Fruit fly (Drosophila melanogaster) whole organism, embryonic: Measurements from ENCODE around the gene RpS8.
A peak's percentile ranks its signal among the peaks of the same experiment; 100 is the strongest.

Source experiments
- Aef1 ChIP-seq: fragments of 200-800 bp; sonication (Bioruptor generic); IDR thresholded peaks from 3 replicates; pipeline ENCODE4 v1.3.6; 2022; ENCODE audit warnings: missing biosample characterization, missing genetic modification characterization
- Antp ChIP-seq: fragments of 200-800 bp; sonication (Bioruptor generic); optimal IDR thresholded peaks from 3 replicates; lab custom pipeline; 2016; ENCODE audit warnings: missing biosample characterization, missing genetic modification characterization
- Bgb ChIP-seq: fragments of 200-800 bp; sonication (Bioruptor generic); IDR thresholded peaks from 2 replicates; pipeline ENCODE4 v1.3.6; 2022; ENCODE audit warnings: missing biosample characterization, missing genetic modification characterization; ENCODE audit not compliant: partially characterized antibody
- CG10431 ChIP-seq: fragments of 200-800 bp; sonication (Bioruptor generic); optimal IDR thresholded peaks from 3 replicates; lab custom pipeline; 2018; ENCODE audit warnings: missing biosample characterization, mild to moderate bottlenecking, missing genetic modification characterization
- CG11398 ChIP-seq: fragments of 200-800 bp; sonication (Bioruptor generic); optimal IDR thresholded peaks from 2 replicates; lab custom pipeline; 2016; ENCODE audit warnings: missing biosample characterization, missing genetic modification characterization
- CG11504 ChIP-seq: fragments of 200-800 bp; sonication (Bioruptor generic); optimal IDR thresholded peaks from 3 replicates; lab custom pipeline; 2019; ENCODE audit warnings: missing biosample characterization, mild to moderate bottlenecking, missing genetic modification characterization, moderate library complexity
- CG12155 ChIP-seq: fragments of 200-800 bp; sonication (Bioruptor generic); optimal IDR thresholded peaks from 3 replicates; lab custom pipeline; 2016; ENCODE audit warnings: missing biosample characterization, missing genetic modification characterization
- CG13287 ChIP-seq: fragments of 200-800 bp; sonication (Bioruptor generic); IDR thresholded peaks from 2 replicates; pipeline ENCODE4 v1.3.6; 2022; ENCODE audit warnings: missing biosample characterization, missing genetic modification characterization; ENCODE audit not compliant: partially characterized antibody
- CG13296 ChIP-seq: fragments of 200-800 bp; sonication (Bioruptor generic); optimal IDR thresholded peaks from 3 replicates; lab custom pipeline; 2018; ENCODE audit warnings: missing biosample characterization, mild to moderate bottlenecking, missing genetic modification characterization
- CG14860 ChIP-seq: fragments of 200-800 bp; sonication (Bioruptor generic); IDR thresholded peaks from 3 replicates; pipeline ENCODE4 v1.3.6; 2022; ENCODE audit warnings: missing biosample characterization, missing genetic modification characterization; ENCODE audit not compliant: partially characterized antibody
- CG15601 ChIP-seq: fragments of 200-800 bp; sonication (Bioruptor generic); optimal IDR thresholded peaks from 3 replicates; lab custom pipeline; 2019; ENCODE audit warnings: missing biosample characterization, mild to moderate bottlenecking, missing genetic modification characterization, moderate library complexity
- CG1647 ChIP-seq: fragments of 200-800 bp; sonication (Bioruptor generic); optimal IDR thresholded peaks from 3 replicates; lab custom pipeline; 2016; ENCODE audit warnings: missing biosample characterization, missing genetic modification characterization
- CG18011 ChIP-seq: fragments of 200-800 bp; sonication (Bioruptor generic); optimal IDR thresholded peaks from 2 replicates; lab custom pipeline; 2017; ENCODE audit warnings: missing biosample characterization, missing genetic modification characterization, mild to moderate bottlenecking, moderate library complexity, missing genotype
- CG2116 ChIP-seq: fragments of 200-800 bp; sonication (Bioruptor generic); optimal IDR thresholded peaks from 3 replicates; lab custom pipeline; 2018; ENCODE audit warnings: missing biosample characterization, mild to moderate bottlenecking, missing genetic modification characterization
- CG31365 ChIP-seq: fragments of 200-800 bp; sonication (Bioruptor generic); optimal IDR thresholded peaks from 2 replicates; lab custom pipeline; 2018; ENCODE audit warnings: missing biosample characterization, mild to moderate bottlenecking, missing genetic modification characterization
- CG34376 ChIP-seq: fragments of 200-800 bp; sonication (Bioruptor generic); optimal IDR thresholded peaks from 2 replicates; lab custom pipeline; 2018; ENCODE audit warnings: missing biosample characterization, mild to moderate bottlenecking, missing genetic modification characterization
- CG4424 ChIP-seq: fragments of 200-800 bp; sonication (Bioruptor generic); optimal IDR thresholded peaks from 3 replicates; lab custom pipeline; 2016; ENCODE audit warnings: missing biosample characterization, missing genetic modification characterization
- CG6813 ChIP-seq: fragments of 200-800 bp; sonication (Bioruptor generic); optimal IDR thresholded peaks from 2 replicates; lab custom pipeline; 2017; ENCODE audit warnings: missing biosample characterization, missing genetic modification characterization, mild to moderate bottlenecking, moderate library complexity, missing genetic modification reagents
- D19B ChIP-seq: fragments of 200-800 bp; sonication (Bioruptor generic); optimal IDR thresholded peaks from 2 replicates; lab custom pipeline; 2017; ENCODE audit warnings: missing biosample characterization, mild to moderate bottlenecking, missing genetic modification characterization
- E2f2 ChIP-seq: fragments of 200-800 bp; sonication (Bioruptor generic); IDR thresholded peaks from 2 replicates; pipeline ENCODE4 v1.3.6; 2022; ENCODE audit warnings: missing biosample characterization, missing genetic modification characterization
- Ets97D ChIP-seq: fragments of 200-800 bp; sonication (Bioruptor generic); optimal IDR thresholded peaks from 3 replicates; lab custom pipeline; 2016; ENCODE audit warnings: missing biosample characterization, missing genetic modification characterization
- Fer2 ChIP-seq: fragments of 200-800 bp; sonication (Bioruptor generic); optimal IDR thresholded peaks from 2 replicates; lab custom pipeline; 2018; ENCODE audit warnings: missing biosample characterization, mild to moderate bottlenecking, missing genetic modification characterization, moderate library complexity
- Lhr ChIP-seq: fragments of 200-800 bp; sonication (Bioruptor generic); optimal IDR thresholded peaks from 3 replicates; lab custom pipeline; 2017; ENCODE audit warnings: mild to moderate bottlenecking, missing biosample characterization, missing genetic modification reagents, missing genetic modification characterization
- Lim3 ChIP-seq: fragments of 200-800 bp; sonication (Bioruptor generic); IDR thresholded peaks from 2 replicates; pipeline ENCODE4 v1.3.6; 2022; ENCODE audit warnings: missing biosample characterization, missing genetic modification characterization
- MBD-R2 ChIP-seq: fragments of 200-800 bp; sonication (Bioruptor generic); IDR thresholded peaks from 2 replicates; pipeline ENCODE4 v1.3.6; 2022; ENCODE audit warnings: missing biosample characterization, missing genetic modification characterization
- MESR4 ChIP-seq: fragments of 200-800 bp; sonication (Bioruptor generic); optimal IDR thresholded peaks from 2 replicates; lab custom pipeline; 2018; ENCODE audit warnings: missing biosample characterization, mild to moderate bottlenecking, missing genetic modification characterization, moderate library complexity
- Mes4 ChIP-seq: fragments of 200-800 bp; sonication (Bioruptor generic); optimal IDR thresholded peaks from 2 replicates; lab custom pipeline; 2016; ENCODE audit warnings: missing biosample characterization, missing genetic modification characterization
- Scr ChIP-seq: fragments of 200-800 bp; sonication (Bioruptor generic); IDR thresholded peaks from 2 replicates; pipeline ENCODE4 v1.3.6; 2022; ENCODE audit warnings: missing biosample characterization, missing genetic modification characterization; ENCODE audit not compliant: partially characterized antibody
- Sin3A ChIP-seq: fragments of >200 bp; optimal IDR thresholded peaks from 2 replicates; lab custom pipeline; 2018
- Sox102F ChIP-seq: fragments of 200-800 bp; sonication (Bioruptor generic); optimal IDR thresholded peaks from 2 replicates; lab custom pipeline; 2018; ENCODE audit warnings: missing biosample characterization, mild to moderate bottlenecking, missing genetic modification characterization, moderate library complexity
- Spps ChIP-seq: fragments of 200-800 bp; sonication (Bioruptor generic); optimal IDR thresholded peaks from 2 replicates; lab custom pipeline; 2018; ENCODE audit warnings: missing biosample characterization, mild to moderate bottlenecking, missing genetic modification characterization
- Sry-δ ChIP-seq: fragments of 200-800 bp; sonication (Bioruptor generic); optimal IDR thresholded peaks from 2 replicates; lab custom pipeline; 2016; ENCODE audit warnings: missing biosample characterization, missing genetic modification characterization
- Trl ChIP-seq, 3 experiments: fragments of >200 bp in 2 of 3; fragments of 200-800 bp in 1 of 3; sonication (Bioruptor generic) in 1 of 3; optimal IDR thresholded peaks; 2 replicates in 1 of 3; 3 replicates in 2 of 3; lab custom pipeline; 2016 to 2017; ENCODE audit warnings: missing biosample characterization in 1 of 3, missing genetic modification characterization in 1 of 3
- abd-A ChIP-seq: fragments of 200-800 bp; sonication (Bioruptor generic); optimal IDR thresholded peaks from 3 replicates; lab custom pipeline; 2019; ENCODE audit warnings: missing biosample characterization, mild to moderate bottlenecking, missing genetic modification characterization, moderate library complexity
- ac ChIP-seq: fragments of 200-800 bp; sonication (Bioruptor generic); optimal IDR thresholded peaks from 3 replicates; lab custom pipeline; 2017; ENCODE audit warnings: missing biosample characterization, mild to moderate bottlenecking, missing genetic modification characterization
- ato ChIP-seq: fragments of 200-800 bp; sonication (Bioruptor generic); IDR thresholded peaks from 2 replicates; pipeline ENCODE4 v1.3.6; 2022; ENCODE audit warnings: missing biosample characterization, missing genetic modification characterization; ENCODE audit not compliant: partially characterized antibody
- caup ChIP-seq: fragments of 200-800 bp; sonication (Bioruptor generic); optimal IDR thresholded peaks from 3 replicates; lab custom pipeline; 2017; ENCODE audit warnings: missing biosample characterization, mild to moderate bottlenecking, missing genetic modification characterization, moderate library complexity; ENCODE audit not compliant: severe bottlenecking
- cwo ChIP-seq: fragments of 200-800 bp; sonication (Bioruptor generic); optimal IDR thresholded peaks from 3 replicates; lab custom pipeline; 2017; ENCODE audit warnings: missing biosample characterization, missing genetic modification characterization, mild to moderate bottlenecking, moderate library complexity, missing genetic modification reagents
- dm ChIP-seq: fragments of 200-800 bp; sonication (Bioruptor generic); optimal IDR thresholded peaks from 3 replicates; lab custom pipeline; 2016; ENCODE audit warnings: missing biosample characterization, missing genetic modification characterization
- dysf ChIP-seq: fragments of 200-800 bp; sonication (Bioruptor generic); IDR thresholded peaks from 3 replicates; pipeline ENCODE4 v1.3.6; 2022; ENCODE audit warnings: missing biosample characterization, missing genetic modification characterization
- ems ChIP-seq: fragments of 200-800 bp; sonication (Bioruptor generic); optimal IDR thresholded peaks from 3 replicates; lab custom pipeline; 2016; ENCODE audit warnings: missing biosample characterization, missing genetic modification characterization
- gem ChIP-seq: fragments of 200-800 bp; sonication (Bioruptor generic); optimal IDR thresholded peaks from 2 replicates; lab custom pipeline; 2019; ENCODE audit warnings: missing biosample characterization, mild to moderate bottlenecking, missing genetic modification characterization, moderate library complexity
- mirr ChIP-seq: fragments of 200-800 bp; sonication (Bioruptor generic); optimal IDR thresholded peaks from 3 replicates; lab custom pipeline; 2018; ENCODE audit warnings: missing biosample characterization, mild to moderate bottlenecking, missing genetic modification characterization
- pita ChIP-seq: fragments of 200-800 bp; sonication (Bioruptor generic); optimal IDR thresholded peaks from 2 replicates; lab custom pipeline; 2017; ENCODE audit warnings: missing biosample characterization, mild to moderate bottlenecking, missing genetic modification characterization
- pnt ChIP-seq: fragments of 200-800 bp; sonication (Bioruptor generic); optimal IDR thresholded peaks from 3 replicates; lab custom pipeline; 2016; ENCODE audit warnings: missing biosample characterization, missing genetic modification characterization
- slou ChIP-seq: fragments of 200-800 bp; sonication (Bioruptor generic); optimal IDR thresholded peaks from 3 replicates; lab custom pipeline; 2016; ENCODE audit warnings: missing biosample characterization, missing genetic modification characterization
- slp2 ChIP-seq: fragments of 200-800 bp; sonication (Bioruptor generic); optimal IDR thresholded peaks from 2 replicates; lab custom pipeline; 2016; ENCODE audit warnings: missing biosample characterization, missing genetic modification characterization
- tna ChIP-seq: fragments of 200-800 bp; sonication (Bioruptor generic); IDR thresholded peaks from 2 replicates; pipeline ENCODE4 v1.3.6; 2022; ENCODE audit warnings: missing biosample characterization, missing genetic modification characterization; ENCODE audit not compliant: partially characterized antibody
- trem ChIP-seq: fragments of 200-800 bp; optimal IDR thresholded peaks from 3 replicates; lab custom pipeline; 2019; ENCODE audit warnings: missing biosample characterization, mild to moderate bottlenecking, missing genetic modification characterization, moderate library complexity
- ttk ChIP-seq: fragments of 200-800 bp; sonication (Bioruptor generic); IDR thresholded peaks from 2 replicates; pipeline ENCODE4 v2.1.2; 2022; ENCODE audit warnings: missing biosample characterization, missing genetic modification characterization

RpS8 gene

dm6 chr3R:29857228-29857627 is 4.2 kb upstream of the RpS8 start, which contains the start of gene dgt1 (continued):
- TF ChIP-seq Fer2, result no peak
- no peak for TF ChIP-seq D19B (GFP tag; lab: Kevin White, UChicago)
- no peak for TF ChIP-seq Mes4 (GFP tag; lab: Kevin White, UChicago)
- TF ChIP-seq Sry-δ, result peak; percentile 20
- TF ChIP-seq slp2 (GFP tag; lab: Kevin White, UChicago), result no peak
- peak; percentile 7; the same call in 1 of the 2 replicates for TF ChIP-seq tna (GFP tag; lab: Robert Waterston, UW)
- no peak for TF ChIP-seq CG1647 (GFP tag; lab: Kevin White, UChicago)
- no peak for TF ChIP-seq Trl (optimal IDR thresholded peaks at IDR 0.05; lab: Kevin White, UChicago)
- no peak for TF ChIP-seq Trl (GFP tag; optimal IDR thresholded peaks at IDR 0.05; lab: Kevin White, UChicago)
- TF ChIP-seq gem, result no peak
- TF ChIP-seq CG4424 (GFP tag; lab: Kevin White, UChicago), result no peak
- TF ChIP-seq trem (tag; lab: Kevin White, UChicago), result peak; percentile 41
- TF ChIP-seq cwo (GFP tag; lab: Kevin White, UChicago), result no peak
- peak; percentile 15 for TF ChIP-seq CG34376 (GFP tag; lab: Kevin White, UChicago)
- peak; percentile 80 for TF ChIP-seq MBD-R2 (GFP tag; lab: Robert Waterston, UW)
- no peak for TF ChIP-seq dysf
- no peak for TF ChIP-seq ac (GFP tag; lab: Kevin White, UChicago)
- peak; percentile 14 for TF ChIP-seq ems (GFP tag; lab: Kevin White, UChicago)
- TF ChIP-seq E2f2 (GFP tag; lab: Robert Waterston, UW), result peak; percentile 91
- TF ChIP-seq caup (GFP tag; lab: Kevin White, UChicago), result no peak
- no peak for TF ChIP-seq Antp (GFP tag; lab: Kevin White, UChicago)
- TF ChIP-seq CG14860 (GFP tag; lab: Robert Waterston, UW), result no peak
- no peak for TF ChIP-seq Lim3 (GFP tag; lab: Robert Waterston, UW)
- TF ChIP-seq pita, result peak; percentile 71
- TF ChIP-seq Bgb (GFP tag; lab: Robert Waterston, UW), result peak; percentile 11; the same call in 1 of the 2 replicates
- no peak for TF ChIP-seq CG11504
- no peak for TF ChIP-seq CG31365 (tag; lab: Kevin White, UChicago)
- no peak for TF ChIP-seq slou (GFP tag; lab: Kevin White, UChicago)
- peak; percentile 43 for TF ChIP-seq Ets97D (GFP tag; lab: Kevin White, UChicago)
- 0 out of 2 replicates have a peak, but pooled peaks have one; percentile 29 for TF ChIP-seq ato
- TF ChIP-seq CG12155 (GFP tag; lab: Kevin White, UChicago), result peak; percentile 78
- TF ChIP-seq MESR4 (GFP tag; lab: Kevin White, UChicago), result peak; percentile 95
- TF ChIP-seq CG15601 (tag; lab: Kevin White, UChicago), result no peak
- no peak for TF ChIP-seq CG6813 (GFP tag; lab: Kevin White, UChicago)
- no peak for TF ChIP-seq abd-A (tag; lab: Kevin White, UChicago)
- no peak for TF ChIP-seq Spps (tag; lab: Kevin White, UChicago)
- no peak for TF ChIP-seq Aef1 (GFP tag; lab: Robert Waterston, UW)
- TF ChIP-seq pnt (GFP tag; lab: Kevin White, UChicago), result no peak
- TF ChIP-seq Scr (GFP tag; lab: Robert Waterston, UW), result no peak
- no peak for TF ChIP-seq mirr (GFP tag; lab: Kevin White, UChicago)
- TF ChIP-seq Sin3A (lab: Kevin White, UChicago), result no peak
- TF ChIP-seq CG2116, result peak; percentile 29
- TF ChIP-seq ttk (GFP tag; lab: Robert Waterston, UW), result no peak
- peak; percentile 32; the same call in 1 of the 2 replicates for TF ChIP-seq CG13287 (GFP tag; lab: Robert Waterston, UW)
- no peak for TF ChIP-seq CG10431
- TF ChIP-seq Sox102F (GFP tag; lab: Kevin White, UChicago), result no peak
- TF ChIP-seq dm, result peak; percentile 42
- peak; percentile 40 for TF ChIP-seq Lhr
- no peak for TF ChIP-seq CG13296 (GFP tag; lab: Kevin White, UChicago)
- TF ChIP-seq CG18011 (GFP tag; lab: Kevin White, UChicago), result no peak
- TF ChIP-seq CG11398 (GFP tag; lab: Kevin White, UChicago), result no peak
